Fruit fly (Drosophila melanogaster): ENCODE measurements around the gene Creld.

Gene Creld

dm6 chr2L:72752-73435 is 29.3 kb upstream of the Creld start (continued):
- TF ChIP-seq Gug (GFP tag; IDR thresholded peaks at IDR 0.05) (no peak), Eip93F (GFP tag; optimal IDR thresholded peaks at IDR 0.05) (no peak), fd59A (GFP tag; optimal IDR thresholded peaks at IDR 0.05) (no peak), CG8632 (GFP tag; optimal IDR thresholded peaks at IDR 0.05) (no peak), CG32006 (GFP tag; optimal IDR thresholded peaks at IDR 0.05) (no peak), CG11762 (GFP tag; optimal IDR thresholded peaks at IDR 0.05; ENCODE audit: insufficient read depth) (no peak), CG3032 (tag; optimal IDR thresholded peaks at IDR 0.05) (peak; percentile 41), achi (GFP tag; optimal IDR thresholded peaks at IDR 0.05) (peak; percentile 90), esn (GFP tag; optimal IDR thresholded peaks at IDR 0.05) (peak; percentile 14), Hr39 (GFP tag; optimal IDR thresholded peaks at IDR 0.05) (no peak), dsx (GFP tag; optimal IDR thresholded peaks at IDR 0.05; ENCODE audit: poor library complexity, severe bottlenecking) (no peak), net (GFP tag; optimal IDR thresholded peaks at IDR 0.05) (peak; percentile 20), CG6276 (GFP tag; optimal IDR thresholded peaks at IDR 0.05) (no peak), Smox (GFP tag; optimal IDR thresholded peaks at IDR 0.05) (no peak), spab (GFP tag; optimal IDR thresholded peaks at IDR 0.05) (no peak), svp (GFP tag) (peak; percentile 69), CG9139 (GFP tag; optimal IDR thresholded peaks at IDR 0.05) (no peak), vri (GFP tag; optimal IDR thresholded peaks at IDR 0.05) (no peak), Met (GFP tag; optimal IDR thresholded peaks at IDR 0.05) (peak; percentile 0), CG7368 (GFP tag; optimal IDR thresholded peaks at IDR 0.05) (no peak), ss (GFP tag; optimal IDR thresholded peaks at IDR 0.05) (peak; percentile 3 to 23)

dm6 chr2L:73760-74388 is 28.3 kb upstream of the Creld start:
- TF ChIP-seq Hr39 (GFP tag; optimal IDR thresholded peaks at IDR 0.05) = no peak
- no peak for TF ChIP-seq CG8632 (GFP tag; optimal IDR thresholded peaks at IDR 0.05)
- TF ChIP-seq CG6792 (GFP tag; optimal IDR thresholded peaks at IDR 0.05) = no peak
- no peak for TF ChIP-seq CG8119 (GFP tag; IDR thresholded peaks at IDR 0.05)
- no peak for TF ChIP-seq eg (GFP tag; IDR thresholded peaks at IDR 0.05)
- peak; percentile 12 for TF ChIP-seq CG6808 (GFP tag; optimal IDR thresholded peaks at IDR 0.05)
- TF ChIP-seq CG7368 (GFP tag; optimal IDR thresholded peaks at IDR 0.05) = no peak
- TF ChIP-seq CG16779 (tag; optimal IDR thresholded peaks at IDR 0.05) = no peak
- no peak for TF ChIP-seq Sox102F (GFP tag; optimal IDR thresholded peaks at IDR 0.05)
- TF ChIP-seq net (GFP tag; optimal IDR thresholded peaks at IDR 0.05) = no peak
- TF ChIP-seq CG31627 (GFP tag; optimal IDR thresholded peaks at IDR 0.05) = no peak
- TF ChIP-seq CG6276 (GFP tag; optimal IDR thresholded peaks at IDR 0.05) = no peak
- no peak for TF ChIP-seq CG10631 (GFP tag; optimal IDR thresholded peaks at IDR 0.05)
- TF ChIP-seq Smox (GFP tag; optimal IDR thresholded peaks at IDR 0.05) = no peak
- peak; percentile 58 for TF ChIP-seq fkh (GFP tag; optimal IDR thresholded peaks at IDR 0.05)
- no peak for TF ChIP-seq CG15336 (GFP tag; IDR thresholded peaks at IDR 0.05)
- TF ChIP-seq esn (GFP tag; optimal IDR thresholded peaks at IDR 0.05) = no peak
- no peak for TF ChIP-seq fd85E (GFP tag; optimal IDR thresholded peaks at IDR 0.05)
- TF ChIP-seq CG1621 (tag; optimal IDR thresholded peaks at IDR 0.05) = no peak
- TF ChIP-seq Eip78C (GFP tag) = peak; percentile 79
- no peak for TF ChIP-seq lz (GFP tag; optimal IDR thresholded peaks at IDR 0.05)
- no peak for TF ChIP-seq CG6163 (GFP tag; IDR thresholded peaks at IDR 0.05)
- no peak for TF ChIP-seq spab (GFP tag; optimal IDR thresholded peaks at IDR 0.05)
- TF ChIP-seq pdm3 (GFP tag; optimal IDR thresholded peaks at IDR 0.05) = no peak
- no peak for TF ChIP-seq CG4318 (GFP tag; optimal IDR thresholded peaks at IDR 0.05)
- TF ChIP-seq CG10669 (GFP tag; optimal IDR thresholded peaks at IDR 0.05) = no peak
- no peak for TF ChIP-seq CG32006 (GFP tag; optimal IDR thresholded peaks at IDR 0.05)
- peak; percentile 79 for TF ChIP-seq svp (GFP tag)
- TF ChIP-seq dsx (GFP tag; optimal IDR thresholded peaks at IDR 0.05; ENCODE audit: poor library complexity, severe bottlenecking) = no peak
- no peak for TF ChIP-seq vri (GFP tag; optimal IDR thresholded peaks at IDR 0.05)
- TF ChIP-seq Hr4 (GFP tag; optimal IDR thresholded peaks at IDR 0.05) = no peak
- TF ChIP-seq salr (GFP tag; optimal IDR thresholded peaks at IDR 0.05) = no peak
- TF ChIP-seq ss (GFP tag; optimal IDR thresholded peaks at IDR 0.05) = peak in 1 of 2 experiments; percentile 18
- TF ChIP-seq Eip75B (GFP tag; optimal IDR thresholded peaks at IDR 0.05) = no peak
- no peak for TF ChIP-seq Blimp-1 (GFP tag; optimal IDR thresholded peaks at IDR 0.05)
- no peak for TF ChIP-seq acj6 (GFP tag; optimal IDR thresholded peaks at IDR 0.05)

All from whole organism, prepupa.